Worm (Caenorhabditis elegans) whole organism, L4 larva: ENCODE results near the gene F22D3.4.

ENCODE experiments used
- F44E2.7 ChIP-seq: fragments of 200-800 bp; sonication (Bioruptor generic); IDR thresholded peaks from 2 replicates; pipeline ENCODE4 v2.1.2; 2022; ENCODE audit warnings: missing genetic modification characterization, missing compliant biosample characterization
- R02D3.7 ChIP-seq: fragments of 150-350 bp; sonication (generic microtip); optimal IDR thresholded peaks from 3 replicates; lab custom pipeline; 2014; ENCODE audit warnings: missing biosample characterization, missing genetic modification characterization
- fkh-10 ChIP-seq: fragments of 150-350 bp; optimal IDR thresholded peaks from 2 replicates; lab custom pipeline; 2014; ENCODE audit warnings: missing biosample characterization, missing genetic modification reagents, missing genetic modification characterization
- jun-1 ChIP-seq: fragments of 150-350 bp; optimal IDR thresholded peaks from 2 replicates; lab custom pipeline; 2014; ENCODE audit warnings: missing biosample characterization, missing genetic modification reagents, missing genetic modification characterization
- mxl-2 ChIP-seq: fragments of 200-800 bp; sonication (Bioruptor generic); conservative IDR thresholded peaks from 2 replicates; pipeline ENCODE4 v1.3.6; 2022; ENCODE audit warnings: missing genetic modification reagents, missing genetic modification characterization, missing compliant biosample characterization
- pha-4 ChIP-seq, 2 experiments: fragments of 150-350 bp in 1 of 2; fragments of 200-800 bp in 1 of 2; sonication (Bioruptor generic) in 1 of 2; IDR thresholded peaks in 1 of 2; optimal IDR thresholded peaks in 1 of 2; 2 replicates each; pipeline versions ENCODE4 v1.3.6 to Lab custom; 2014 to 2022; ENCODE audit warnings: missing genetic modification characterization in 2 of 2, missing genetic modification reagents in 2 of 2, missing biosample characterization in 1 of 2, missing compliant biosample characterization in 1 of 2
- unc-62 ChIP-seq, 3 experiments: fragments of 150-350 bp in 1 of 3; sonication (generic microtip); optimal IDR thresholded peaks in 2 of 3; peaks in 1 of 3; 1 replicate in 1 of 3; 2 replicates in 2 of 3; lab custom pipeline; 2014 to 2017; ENCODE audit warnings: missing biosample characterization in 3 of 3, missing genetic modification characterization in 3 of 3, missing genetic modification reagents in 3 of 3, missing genotype in 1 of 3

DNA sequence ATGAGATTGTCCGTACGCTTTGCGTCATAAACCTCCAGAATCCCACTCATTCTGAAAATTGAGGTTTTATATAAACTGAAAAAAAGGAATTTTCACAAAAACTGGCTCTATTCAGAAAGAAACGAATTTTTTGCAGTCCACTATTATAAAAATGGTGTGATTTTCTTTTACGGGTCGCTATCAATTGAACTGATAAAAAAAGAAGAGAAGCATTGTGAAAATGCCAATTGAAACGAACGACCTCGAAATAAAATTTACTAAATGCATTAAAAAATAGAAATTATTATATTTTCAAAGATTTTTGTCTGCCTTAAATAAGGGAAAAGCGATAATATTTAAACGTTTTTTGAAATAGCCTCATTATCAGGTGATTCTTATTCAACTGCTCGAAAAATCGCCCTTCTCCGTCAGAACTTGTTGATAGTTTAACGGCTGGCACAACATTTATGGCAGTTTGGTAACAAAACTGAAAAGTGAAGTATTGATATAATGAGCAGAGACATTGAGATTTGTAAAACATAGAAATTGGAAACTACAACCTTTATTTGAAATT is 44.9 kb upstream of the F22D3.4 start, which contains the start of gene art-1:
- TF ChIP-seq pha-4 (GFP tag; IDR thresholded peaks at IDR 0.05; lab: Robert Waterston, UW), result no peak
- TF ChIP-seq pha-4 (tag; optimal IDR thresholded peaks at IDR 0.05; lab: Kevin White, UChicago), result no peak
- no peak for TF ChIP-seq fkh-10 (GFP tag; lab: Kevin White, UChicago)
- no peak for TF ChIP-seq jun-1
- TF ChIP-seq F44E2.7, result no peak
- TF ChIP-seq mxl-2, result no peak
- no peak for TF ChIP-seq R02D3.7 (tag; lab: Kevin White, UChicago)
- no peak for TF ChIP-seq unc-62 (GFP tag; optimal IDR thresholded peaks at IDR 0.05 in 1 of 2; lab: Kevin White, UChicago)
- no peak for TF ChIP-seq unc-62 (tag; optimal IDR thresholded peaks at IDR 0.05; lab: Kevin White, UChicago)
